Worm (Caenorhabditis elegans): ENCODE results near the gene lgx-1.

ce11 chrX:5479300-5479811 lies 59.0 kb downstream of the lgx-1 start, which contains the start of gene dlg-1:
- TF ChIP-seq bed-1 (GFP tag; IDR thresholded peaks at IDR 0.05): no peak
- no peak for TF ChIP-seq ztf-3 (GFP tag; optimal IDR thresholded peaks at IDR 0.05)
- TF ChIP-seq nhr-90 (tag; optimal IDR thresholded peaks at IDR 0.05): no peak
- TF ChIP-seq die-1 (tag; optimal IDR thresholded peaks at IDR 0.05): no peak
- TF ChIP-seq ceh-58 (GFP tag; IDR thresholded peaks at IDR 0.05): no peak
- no peak for TF ChIP-seq lag-1 (GFP tag; IDR thresholded peaks at IDR 0.05)
- TF ChIP-seq lin-35 (GFP tag; optimal IDR thresholded peaks at IDR 0.05): no peak
- no peak for TF ChIP-seq attf-5 (GFP tag; optimal IDR thresholded peaks at IDR 0.05)
